Worm (Caenorhabditis elegans): ENCODE measurements around the gene W04G3.13.
A peak's percentile ranks its signal among the peaks of the same experiment; 100 is the strongest.

- TF ChIP-seq nhr-28 (tag; optimal IDR thresholded peaks at IDR 0.05) (no peak), elt-1 (tag; optimal IDR thresholded peaks at IDR 0.05) (no peak), nhr-23 (tag; optimal IDR thresholded peaks at IDR 0.05) (no peak), elt-2 (tag; optimal IDR thresholded peaks at IDR 0.05) (peak; percentile 42)
Measured at ce11 chrX:11034430-11035117, 45.0 kb downstream of the W04G3.13 start.

Measured in whole organism, L3 larva.